Fruit fly (Drosophila melanogaster) whole organism, embryonic: ENCODE data around the gene CG33288.

Source experiments
- Atf6 ChIP-seq: fragments of 200-800 bp; sonication (Bioruptor generic); IDR thresholded peaks from 2 replicates; pipeline ENCODE4 v1.3.6; 2022; ENCODE audit warnings: missing biosample characterization, missing genetic modification characterization
- B-H2 ChIP-seq: fragments of 200-800 bp; sonication (Bioruptor generic); optimal IDR thresholded peaks from 2 replicates; lab custom pipeline; 2018; ENCODE audit warnings: missing biosample characterization, mild to moderate bottlenecking, missing genetic modification characterization
- Bgb ChIP-seq: fragments of 200-800 bp; sonication (Bioruptor generic); IDR thresholded peaks from 2 replicates; pipeline ENCODE4 v1.3.6; 2022; ENCODE audit warnings: missing biosample characterization, missing genetic modification characterization; ENCODE audit not compliant: partially characterized antibody
- CG10147 ChIP-seq: fragments of 200-800 bp; sonication (Bioruptor generic); optimal IDR thresholded peaks from 2 replicates; lab custom pipeline; 2019; ENCODE audit warnings: missing biosample characterization, mild to moderate bottlenecking, missing genetic modification characterization, moderate library complexity
- CG10431 ChIP-seq: fragments of 200-800 bp; sonication (Bioruptor generic); optimal IDR thresholded peaks from 3 replicates; lab custom pipeline; 2018; ENCODE audit warnings: missing biosample characterization, mild to moderate bottlenecking, missing genetic modification characterization
- CG11456 ChIP-seq: fragments of 200-800 bp; sonication (Bioruptor generic); IDR thresholded peaks from 3 replicates; pipeline ENCODE4 v1.3.6; 2022; ENCODE audit warnings: missing biosample characterization, missing genetic modification characterization
- CG11504 ChIP-seq: fragments of 200-800 bp; sonication (Bioruptor generic); optimal IDR thresholded peaks from 3 replicates; lab custom pipeline; 2019; ENCODE audit warnings: missing biosample characterization, mild to moderate bottlenecking, missing genetic modification characterization, moderate library complexity
- CG11695 ChIP-seq: fragments of 200-800 bp; sonication (Bioruptor generic); IDR thresholded peaks from 3 replicates; pipeline ENCODE4 v1.3.6; 2022; ENCODE audit warnings: missing biosample characterization, missing genetic modification characterization
- CG14710 ChIP-seq: fragments of 200-800 bp; sonication (Bioruptor generic); optimal IDR thresholded peaks from 3 replicates; lab custom pipeline; 2019; ENCODE audit warnings: missing biosample characterization, mild to moderate bottlenecking, missing genetic modification characterization, moderate library complexity
- CG16815 ChIP-seq: fragments of 200-800 bp; sonication (Bioruptor generic); optimal IDR thresholded peaks from 3 replicates; lab custom pipeline; 2017; ENCODE audit warnings: missing biosample characterization, mild to moderate bottlenecking, missing genetic modification characterization
- CG17328 ChIP-seq: fragments of 200-800 bp; sonication (Bioruptor generic); IDR thresholded peaks from 2 replicates; pipeline ENCODE4 v1.3.6; 2022; ENCODE audit warnings: missing biosample characterization, missing genetic modification characterization
- CG17385 ChIP-seq: fragments of 200-800 bp; sonication (Bioruptor generic); optimal IDR thresholded peaks from 3 replicates; lab custom pipeline; 2018; ENCODE audit warnings: missing biosample characterization, mild to moderate bottlenecking, missing genetic modification characterization
- CG2889 ChIP-seq: fragments of 200-800 bp; sonication (Bioruptor generic); IDR thresholded peaks from 3 replicates; pipeline ENCODE4 v1.3.6; 2022; ENCODE audit warnings: missing biosample characterization, missing genetic modification characterization
- CG31441 ChIP-seq: fragments of 200-800 bp; sonication (Bioruptor generic); IDR thresholded peaks from 2 replicates; pipeline ENCODE4 v1.3.6; 2022; ENCODE audit warnings: missing biosample characterization, missing genetic modification characterization
- CG34224 ChIP-seq: fragments of 200-800 bp; sonication (Bioruptor generic); IDR thresholded peaks from 3 replicates; pipeline ENCODE4 v1.3.6; 2022; ENCODE audit warnings: missing biosample characterization, missing genetic modification characterization; ENCODE audit not compliant: partially characterized antibody
- CG34376 ChIP-seq: fragments of 200-800 bp; sonication (Bioruptor generic); optimal IDR thresholded peaks from 2 replicates; lab custom pipeline; 2018; ENCODE audit warnings: missing biosample characterization, mild to moderate bottlenecking, missing genetic modification characterization
- CG4360 ChIP-seq: fragments of 200-800 bp; sonication (Bioruptor generic); IDR thresholded peaks from 2 replicates; pipeline ENCODE4 v1.3.6; 2022; ENCODE audit warnings: missing biosample characterization, missing genetic modification characterization
- CG4707 ChIP-seq: fragments of 200-800 bp; sonication (Bioruptor generic); optimal IDR thresholded peaks from 2 replicates; lab custom pipeline; 2018; ENCODE audit warnings: missing biosample characterization, mild to moderate bottlenecking, missing genetic modification characterization, moderate library complexity
- CG6654 ChIP-seq: fragments of 200-800 bp; sonication (Bioruptor generic); optimal IDR thresholded peaks from 2 replicates; lab custom pipeline; 2017; ENCODE audit warnings: missing biosample characterization, mild to moderate bottlenecking, missing genetic modification characterization
- CG7839 ChIP-seq: fragments of 200-800 bp; sonication (Bioruptor generic); optimal IDR thresholded peaks from 3 replicates; lab custom pipeline; 2018; ENCODE audit warnings: missing biosample characterization, mild to moderate bottlenecking, missing genetic modification characterization, moderate library complexity
- CG9727 ChIP-seq: fragments of 200-800 bp; sonication (Bioruptor generic); optimal IDR thresholded peaks from 3 replicates; lab custom pipeline; 2017; ENCODE audit warnings: missing biosample characterization, mild to moderate bottlenecking, missing genetic modification characterization
- CTCF ChIP-seq: fragments of 200-800 bp; sonication (Bioruptor generic); optimal IDR thresholded peaks from 2 replicates; lab custom pipeline; 2017; ENCODE audit warnings: missing biosample characterization, mild to moderate bottlenecking, missing genetic modification characterization, moderate library complexity
- D ChIP-seq, 2 experiments: fragments of 200-800 bp in 1 of 2; fragments of >200 bp in 1 of 2; sonication (Bioruptor generic) in 1 of 2; optimal IDR thresholded peaks; 2 replicates in 1 of 2; 3 replicates in 1 of 2; lab custom pipeline; 2017; ENCODE audit warnings: mild to moderate bottlenecking in 1 of 2, missing biosample characterization in 1 of 2, missing genetic modification characterization in 1 of 2, missing genetic modification reagents in 1 of 2
- Deaf1 ChIP-seq: fragments of 200-800 bp; optimal IDR thresholded peaks from 3 replicates; lab custom pipeline; 2019; ENCODE audit warnings: missing biosample characterization, mild to moderate bottlenecking, missing genetic modification characterization, moderate library complexity
- Dip3 ChIP-seq: fragments of 200-800 bp; sonication (Bioruptor generic); optimal IDR thresholded peaks from 3 replicates; lab custom pipeline; 2016; ENCODE audit warnings: missing biosample characterization, missing genetic modification characterization
- Lim3 ChIP-seq: fragments of 200-800 bp; sonication (Bioruptor generic); IDR thresholded peaks from 2 replicates; pipeline ENCODE4 v1.3.6; 2022; ENCODE audit warnings: missing biosample characterization, missing genetic modification characterization
- Poxn ChIP-seq: fragments of 200-800 bp; sonication (Bioruptor generic); IDR thresholded peaks from 2 replicates; pipeline ENCODE4 v1.3.6; 2022; ENCODE audit warnings: missing biosample characterization, missing genetic modification characterization
- Ravus ChIP-seq: fragments of 200-800 bp; sonication (Bioruptor generic); IDR thresholded peaks from 2 replicates; pipeline ENCODE4 v1.3.6; 2022; ENCODE audit warnings: missing biosample characterization, missing genetic modification characterization
- bsh ChIP-seq, 2 experiments: fragments of 200-800 bp; sonication (Bioruptor generic); optimal IDR thresholded peaks; 2 replicates each; lab custom pipeline; 2017 to 2018; ENCODE audit warnings: mild to moderate bottlenecking in 2 of 2, missing biosample characterization in 2 of 2, missing genetic modification characterization in 2 of 2, moderate library complexity in 1 of 2
- chn ChIP-seq: fragments of 200-800 bp; sonication (Bioruptor generic); optimal IDR thresholded peaks from 2 replicates; lab custom pipeline; 2016; ENCODE audit warnings: missing biosample characterization, missing genetic modification characterization
- corto ChIP-seq: fragments of 200-800 bp; sonication (Bioruptor generic); optimal IDR thresholded peaks from 2 replicates; lab custom pipeline; 2016; ENCODE audit warnings: missing biosample characterization, mild to moderate bottlenecking, missing genetic modification characterization, moderate library complexity
- dpn ChIP-seq, 2 experiments: fragments of 200-800 bp; sonication (Bioruptor generic); optimal IDR thresholded peaks; 3 replicates each; lab custom pipeline; 2016; ENCODE audit warnings: missing biosample characterization in 2 of 2, missing genetic modification characterization in 2 of 2
- ems ChIP-seq: fragments of 200-800 bp; sonication (Bioruptor generic); optimal IDR thresholded peaks from 3 replicates; lab custom pipeline; 2016; ENCODE audit warnings: missing biosample characterization, missing genetic modification characterization
- esg ChIP-seq: fragments of 200-800 bp; sonication (Bioruptor generic); conservative IDR thresholded peaks from 2 replicates; pipeline ENCODE4 v1.3.6; 2022; ENCODE audit warnings: missing biosample characterization, missing genetic modification characterization
- ewg ChIP-seq: fragments of 200-800 bp; sonication (Bioruptor generic); optimal IDR thresholded peaks from 3 replicates; lab custom pipeline; 2017; ENCODE audit warnings: mild to moderate bottlenecking, missing biosample characterization, missing genetic modification reagents, missing genetic modification characterization
- gsb-n ChIP-seq: fragments of 200-800 bp; sonication (Bioruptor generic); optimal IDR thresholded peaks from 3 replicates; lab custom pipeline; 2018; ENCODE audit warnings: missing biosample characterization, mild to moderate bottlenecking, missing genetic modification characterization
- her ChIP-seq: fragments of 200-800 bp; sonication (Bioruptor generic); optimal IDR thresholded peaks from 2 replicates; lab custom pipeline; 2016; ENCODE audit warnings: missing biosample characterization, missing genetic modification characterization
- ind ChIP-seq: fragments of 200-800 bp; sonication (Bioruptor generic); optimal IDR thresholded peaks from 3 replicates; lab custom pipeline; 2016; ENCODE audit warnings: missing biosample characterization, missing genetic modification characterization
- lov ChIP-seq, 2 experiments: fragments of 200-800 bp in 1 of 2; fragments of >200 bp in 1 of 2; sonication (Bioruptor generic) in 1 of 2; IDR thresholded peaks in 1 of 2; optimal IDR thresholded peaks in 1 of 2; 2 replicates in 1 of 2; 3 replicates in 1 of 2; pipeline versions ENCODE4 v1.3.6 to Lab custom; 2017 to 2022; ENCODE audit warnings: missing biosample characterization in 1 of 2, missing genetic modification characterization in 1 of 2
- oc ChIP-seq: fragments of 200-800 bp; sonication (Bioruptor generic); optimal IDR thresholded peaks from 2 replicates; lab custom pipeline; 2018; ENCODE audit warnings: missing biosample characterization, mild to moderate bottlenecking, missing genetic modification characterization, moderate library complexity
- odd ChIP-seq: fragments of 200-800 bp; sonication (Bioruptor generic); optimal IDR thresholded peaks from 2 replicates; lab custom pipeline; 2017; ENCODE audit warnings: missing biosample characterization, mild to moderate bottlenecking, missing genetic modification characterization
- pb ChIP-seq: fragments of 200-800 bp; sonication (Bioruptor generic); optimal IDR thresholded peaks from 3 replicates; lab custom pipeline; 2016; ENCODE audit warnings: missing biosample characterization, missing genetic modification characterization
- phol ChIP-seq: fragments of 200-800 bp; sonication (Bioruptor generic); optimal IDR thresholded peaks from 3 replicates; lab custom pipeline; 2018; ENCODE audit warnings: missing biosample characterization, mild to moderate bottlenecking, missing genetic modification characterization, moderate library complexity
- sd ChIP-seq: fragments of 200-800 bp; sonication (Bioruptor generic); optimal IDR thresholded peaks from 3 replicates; lab custom pipeline; 2018; ENCODE audit warnings: missing biosample characterization, mild to moderate bottlenecking, missing genetic modification characterization, moderate library complexity
- sens ChIP-seq: fragments of 200-800 bp; sonication (Bioruptor generic); peaks from one replicate; lab custom pipeline; 2016; ENCODE audit warnings: missing biosample characterization, missing genetic modification characterization
- stwl ChIP-seq: fragments of 200-800 bp; sonication (Bioruptor generic); optimal IDR thresholded peaks from 3 replicates; lab custom pipeline; 2018; ENCODE audit warnings: missing biosample characterization, mild to moderate bottlenecking, missing genetic modification characterization, moderate library complexity
- trem ChIP-seq: fragments of 200-800 bp; optimal IDR thresholded peaks from 3 replicates; lab custom pipeline; 2019; ENCODE audit warnings: missing biosample characterization, mild to moderate bottlenecking, missing genetic modification characterization, moderate library complexity
- ttk ChIP-seq: fragments of 200-800 bp; sonication (Bioruptor generic); IDR thresholded peaks from 2 replicates; pipeline ENCODE4 v2.1.2; 2022; ENCODE audit warnings: missing biosample characterization, missing genetic modification characterization
- unc-4 ChIP-seq: fragments of 200-800 bp; sonication (Bioruptor generic); IDR thresholded peaks from 2 replicates; pipeline ENCODE4 v1.3.6; 2022; ENCODE audit warnings: missing biosample characterization, missing genetic modification characterization; ENCODE audit not compliant: partially characterized antibody

The CG33288 gene

DNA sequence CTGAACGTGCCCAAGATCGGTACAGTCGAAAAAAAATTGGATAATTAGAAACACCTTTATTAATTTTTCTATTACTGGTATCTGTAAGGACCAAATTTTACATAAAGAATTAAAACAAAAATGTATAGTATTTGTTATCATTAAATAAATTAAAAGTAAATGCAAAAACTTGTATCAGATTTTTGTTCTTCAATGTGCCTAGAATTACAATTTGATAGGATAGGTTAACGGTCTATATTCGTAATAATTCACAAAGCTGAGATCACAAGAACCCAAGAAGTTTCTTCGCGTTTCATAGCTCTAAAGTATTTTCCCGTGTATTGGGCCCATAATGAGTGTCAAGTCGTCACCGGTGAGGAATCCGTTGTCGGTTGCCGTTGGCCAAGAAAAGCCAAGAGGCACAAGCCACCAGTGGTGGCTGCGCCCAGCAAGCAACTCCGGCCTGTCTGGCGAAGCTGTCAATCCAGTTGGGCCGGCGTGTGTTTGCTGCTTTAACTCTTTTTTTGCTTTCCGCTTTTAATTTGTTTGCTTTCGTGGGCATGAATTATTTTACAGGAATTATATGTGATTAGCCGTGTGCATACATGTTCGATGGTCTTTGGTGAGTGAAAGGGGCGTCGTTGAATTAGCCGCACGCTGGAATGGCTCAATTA is 9.6 kb upstream of the CG33288 start (continued):
- no peak for TF ChIP-seq lov (optimal IDR thresholded peaks at IDR 0.05; lab: Kevin White, UChicago)
- TF ChIP-seq lov (GFP tag; IDR thresholded peaks at IDR 0.05; lab: Robert Waterston, UW): no peak
- TF ChIP-seq trem (tag; lab: Kevin White, UChicago): no peak
- TF ChIP-seq CG34224 (GFP tag; lab: Robert Waterston, UW): no peak
- no peak for TF ChIP-seq CG34376 (GFP tag; lab: Kevin White, UChicago)
- no peak for TF ChIP-seq CG11456 (GFP tag; lab: Robert Waterston, UW)
- TF ChIP-seq Ravus (GFP tag; lab: Robert Waterston, UW): no peak
- peak; percentile 72 for TF ChIP-seq CG7839 (tag; lab: Kevin White, UChicago)
- no peak for TF ChIP-seq sens
- TF ChIP-seq pb (GFP tag; lab: Kevin White, UChicago): no peak
- peak; percentile 68 for TF ChIP-seq phol
- TF ChIP-seq CG17385 (GFP tag; lab: Kevin White, UChicago): peak; percentile 64
- TF ChIP-seq CG11504 (tag; lab: Kevin White, UChicago): peak; percentile 82
- TF ChIP-seq B-H2 (GFP tag; lab: Kevin White, UChicago): no peak
- TF ChIP-seq dpn (GFP tag; optimal IDR thresholded peaks at IDR 0.05; lab: Kevin White, UChicago): peak; percentile 17 to 52
- TF ChIP-seq ewg: peak; percentile 23
- no peak for TF ChIP-seq Poxn (GFP tag; lab: Robert Waterston, UW)
- peak; percentile 64; the same call in 2 of the 3 replicates for TF ChIP-seq CG11695 (GFP tag; lab: Robert Waterston, UW)
- TF ChIP-seq her (GFP tag; lab: Kevin White, UChicago): no peak
- TF ChIP-seq stwl: no peak
- TF ChIP-seq Bgb: no peak
- TF ChIP-seq ems (GFP tag; lab: Kevin White, UChicago): no peak
- peak; percentile 39 for TF ChIP-seq ind (GFP tag; lab: Kevin White, UChicago)
- TF ChIP-seq chn (GFP tag; lab: Kevin White, UChicago): no peak
- TF ChIP-seq CG10147 (GFP tag; lab: Kevin White, UChicago): peak; percentile 74
- peak; percentile 41 for TF ChIP-seq odd (GFP tag; lab: Kevin White, UChicago)
- TF ChIP-seq Dip3 (GFP tag; lab: Kevin White, UChicago): no peak
- peak; percentile 61; the same call in 1 of the 2 replicates for TF ChIP-seq Atf6 (GFP tag; lab: Robert Waterston, UW)
- no peak for TF ChIP-seq corto (GFP tag; lab: Kevin White, UChicago)
- peak; percentile 72 for TF ChIP-seq CG31441 (GFP tag; lab: Robert Waterston, UW)
- TF ChIP-seq CG2889 (GFP tag; lab: Robert Waterston, UW): no peak
- no peak for TF ChIP-seq ttk (GFP tag; lab: Robert Waterston, UW)
- no peak for TF ChIP-seq CTCF (GFP tag; lab: Kevin White, UChicago)
- no peak for TF ChIP-seq CG4360
- TF ChIP-seq Deaf1 (tag; lab: Kevin White, UChicago): peak; percentile 43
- TF ChIP-seq CG10431: no peak
- TF ChIP-seq Lim3 (GFP tag; lab: Robert Waterston, UW): no peak
- no peak for TF ChIP-seq gsb-n (tag; lab: Kevin White, UChicago)
- no peak for TF ChIP-seq CG4707 (GFP tag; lab: Kevin White, UChicago)
- no peak for TF ChIP-seq CG14710 (tag; lab: Kevin White, UChicago)
- TF ChIP-seq CG16815 (GFP tag; lab: Kevin White, UChicago): no peak
- TF ChIP-seq esg: peak; percentile 43
- TF ChIP-seq bsh (GFP tag; optimal IDR thresholded peaks at IDR 0.05; lab: Kevin White, UChicago): peak in 1 of 2 experiments; percentile 62
- TF ChIP-seq D (optimal IDR thresholded peaks at IDR 0.05; lab: Kevin White, UChicago): no peak
- TF ChIP-seq D (GFP tag; optimal IDR thresholded peaks at IDR 0.05; lab: Kevin White, UChicago): peak; percentile 43
- TF ChIP-seq sd (tag; lab: Kevin White, UChicago): peak; percentile 79
- TF ChIP-seq oc: peak; percentile 73
- no peak for TF ChIP-seq unc-4
- peak; percentile 55 for TF ChIP-seq CG9727
- peak; percentile 5 for TF ChIP-seq CG6654 (GFP tag; lab: Kevin White, UChicago)
- peak; percentile 48; the same call in 1 of the 2 replicates for TF ChIP-seq CG17328 (GFP tag; lab: Robert Waterston, UW)
